Fruit fly (Drosophila melanogaster) whole organism, wandering third instar larva: Measurements from ENCODE around the gene CG42240.

ENCODE experiments used
- Abd-B ChIP-seq: fragments of >200 bp; optimal IDR thresholded peaks from 2 replicates; lab custom pipeline; 2017; ENCODE audit warnings: missing biosample characterization, missing genetic modification characterization
- CG32264 ChIP-seq: fragments of 200-800 bp; sonication (Bioruptor generic); optimal IDR thresholded peaks from 2 replicates; lab custom pipeline; 2016; ENCODE audit warnings: missing biosample characterization, missing genetic modification characterization
- Dfd ChIP-seq: fragments of >200 bp; optimal IDR thresholded peaks from 2 replicates; lab custom pipeline; 2017; ENCODE audit warnings: missing biosample characterization, missing genetic modification characterization
- Dif ChIP-seq: fragments of 200-275, 200-300 bp; sonication (Bioruptor generic); optimal IDR thresholded peaks from 2 replicates; lab custom pipeline; 2018; ENCODE audit warnings: missing biosample characterization, missing genetic modification characterization; ENCODE audit not compliant: partially characterized antibody
- GATAd ChIP-seq: sonication (Bioruptor generic); optimal IDR thresholded peaks from 2 replicates; lab custom pipeline; 2016; ENCODE audit warnings: missing biosample characterization, missing genetic modification characterization
- HLH106 ChIP-seq: fragments of 200-800 bp; optimal IDR thresholded peaks from 3 replicates; lab custom pipeline; 2019; ENCODE audit warnings: missing biosample characterization, mild to moderate bottlenecking, missing genetic modification characterization, moderate library complexity
- Hnf4 ChIP-seq: fragments of 200-800 bp; sonication (Bioruptor generic); optimal IDR thresholded peaks from 2 replicates; lab custom pipeline; 2016; ENCODE audit warnings: missing biosample characterization, mild to moderate bottlenecking, missing genetic modification characterization
- Hr78 ChIP-seq: fragments of >200 bp; optimal IDR thresholded peaks from 2 replicates; lab custom pipeline; 2017; ENCODE audit warnings: missing biosample characterization, missing genetic modification characterization
- Hr83 ChIP-seq: fragments of 200-300 bp; sonication (Bioruptor generic); optimal IDR thresholded peaks from 2 replicates; lab custom pipeline; 2016; ENCODE audit warnings: missing biosample characterization, mild to moderate bottlenecking, missing genetic modification characterization, moderate library complexity; ENCODE audit not compliant: poor library complexity, severe bottlenecking
- Jra ChIP-seq: sonication (Bioruptor generic); optimal IDR thresholded peaks from 2 replicates; lab custom pipeline; 2016; ENCODE audit warnings: missing biosample characterization, missing genetic modification characterization
- N ChIP-seq: fragments of >200 bp; optimal IDR thresholded peaks from 2 replicates; lab custom pipeline; 2018; ENCODE audit warnings: missing biosample characterization, missing external identifiers, missing genetic modification characterization
- OdsH ChIP-seq: fragments of 200-800 bp; sonication (Bioruptor generic); optimal IDR thresholded peaks from 2 replicates; lab custom pipeline; 2016; ENCODE audit warnings: missing biosample characterization, mild to moderate bottlenecking, missing genetic modification characterization
- Rel ChIP-seq, 2 experiments: fragments of 200-800 bp; sonication (Bioruptor generic) in 1 of 2; optimal IDR thresholded peaks; 2 replicates in 1 of 2; 3 replicates in 1 of 2; lab custom pipeline; 2016 to 2019; ENCODE audit warnings: mild to moderate bottlenecking in 2 of 2, missing biosample characterization in 2 of 2, missing genetic modification characterization in 2 of 2, moderate library complexity in 1 of 2
- Sp1 ChIP-seq: fragments of 200-800 bp; sonication (Bioruptor generic); optimal IDR thresholded peaks from 3 replicates; lab custom pipeline; 2019; ENCODE audit warnings: missing biosample characterization, mild to moderate bottlenecking, missing genetic modification characterization, moderate library complexity
- br ChIP-seq: fragments of 200-800 bp; sonication (Bioruptor generic); optimal IDR thresholded peaks from 2 replicates; lab custom pipeline; 2016; ENCODE audit warnings: missing biosample characterization, missing genetic modification characterization
- brk ChIP-seq: fragments of 200-800 bp; sonication (Bioruptor generic); optimal IDR thresholded peaks from 2 replicates; lab custom pipeline; 2016; ENCODE audit warnings: missing biosample characterization, mild to moderate bottlenecking, missing genetic modification characterization
- dl ChIP-seq, 2 experiments: fragments of 175-275, 200-275 bp in 1 of 2; fragments of 200-275 bp in 1 of 2; sonication (Bioruptor generic); optimal IDR thresholded peaks; lab custom pipeline; 2018; ENCODE audit warnings: mild to moderate bottlenecking in 2 of 2, missing biosample characterization in 2 of 2, missing genetic modification characterization in 2 of 2, moderate library complexity in 2 of 2; ENCODE audit not compliant: partially characterized antibody in 2 of 2, insufficient read depth in 1 of 2
- dsf ChIP-seq: sonication (Bioruptor generic); optimal IDR thresholded peaks from 2 replicates; lab custom pipeline; 2016; ENCODE audit warnings: missing biosample characterization, missing genetic modification characterization, borderline replicate concordance
- ey ChIP-seq: fragments of 200-800 bp; sonication (Bioruptor generic); optimal IDR thresholded peaks from 2 replicates; lab custom pipeline; 2016; ENCODE audit warnings: missing biosample characterization, missing genetic modification characterization
- foxo ChIP-seq, 2 experiments: fragments of 200-800 bp; sonication (Bioruptor generic); optimal IDR thresholded peaks; 2 replicates in 1 of 2; 3 replicates in 1 of 2; lab custom pipeline; 2016 to 2017; ENCODE audit warnings: missing biosample characterization in 2 of 2, missing genetic modification characterization in 2 of 2
- fru ChIP-seq: fragments of 200-800 bp; sonication (Bioruptor generic); optimal IDR thresholded peaks from 3 replicates; lab custom pipeline; 2016; ENCODE audit warnings: missing biosample characterization, mild to moderate bottlenecking, missing genetic modification characterization
- h ChIP-seq: fragments of 200-800 bp; sonication (Bioruptor generic); optimal IDR thresholded peaks from 3 replicates; lab custom pipeline; 2016; ENCODE audit warnings: missing biosample characterization, mild to moderate bottlenecking, missing genetic modification characterization
- jim ChIP-seq: fragments of 175-275, 200-325 bp; sonication (Bioruptor generic); optimal IDR thresholded peaks from 2 replicates; lab custom pipeline; 2016; ENCODE audit warnings: missing biosample characterization, mild to moderate bottlenecking, missing genetic modification characterization
- pan ChIP-seq: fragments of >200 bp; optimal IDR thresholded peaks from 2 replicates; lab custom pipeline; 2017
- psq ChIP-seq: fragments of 200-800 bp; sonication (Bioruptor generic); optimal IDR thresholded peaks from 3 replicates; lab custom pipeline; 2017; ENCODE audit warnings: missing biosample characterization, mild to moderate bottlenecking, missing genetic modification characterization, moderate library complexity
- rgr ChIP-seq: fragments of 200-800 bp; sonication (Bioruptor generic); optimal IDR thresholded peaks from 3 replicates; lab custom pipeline; 2016; ENCODE audit warnings: missing biosample characterization, mild to moderate bottlenecking, missing genetic modification characterization
- sv ChIP-seq: fragments of 200-800 bp; sonication (Bioruptor generic); optimal IDR thresholded peaks from 3 replicates; lab custom pipeline; 2016; ENCODE audit warnings: missing biosample characterization, missing genetic modification characterization
- tai ChIP-seq: sonication (Bioruptor generic); optimal IDR thresholded peaks from 2 replicates; lab custom pipeline; 2016; ENCODE audit warnings: missing biosample characterization, missing genetic modification characterization
- woc ChIP-seq: sonication (Bioruptor generic); optimal IDR thresholded peaks from 2 replicates; lab custom pipeline; 2016; ENCODE audit warnings: missing biosample characterization, mild to moderate bottlenecking, missing genetic modification characterization

Gene CG42240

DNA sequence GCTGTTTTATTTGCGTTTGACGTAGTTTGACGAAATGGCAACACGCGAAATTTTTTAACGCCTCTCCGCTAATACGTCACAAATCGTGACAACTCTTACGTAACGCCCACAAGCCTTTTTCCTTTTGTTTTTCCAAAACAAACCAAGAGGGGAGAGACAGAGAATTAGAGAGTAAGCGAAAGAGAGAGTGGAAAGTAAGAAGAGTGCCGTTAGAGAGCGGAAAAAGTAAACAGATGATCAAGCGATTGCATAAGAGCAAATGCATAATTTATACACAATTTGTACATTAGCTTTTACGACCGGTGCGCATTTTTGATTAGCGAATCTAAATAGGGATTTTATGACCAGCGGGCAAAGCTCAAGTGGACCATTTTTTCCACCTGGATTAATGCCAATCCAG is 23.5 kb downstream of the CG42240 start:
- TF ChIP-seq Sp1 (GFP tag; lab: Kevin White, UChicago) (no peak), Hnf4 (GFP tag; lab: Kevin White, UChicago) (no peak), tai (GFP tag; lab: Kevin White, UChicago) (no peak), HLH106 (no peak), N (GFP tag; lab: Kevin White, UChicago) (no peak), ey (no peak), OdsH (no peak), br (GFP tag; lab: Kevin White, UChicago) (no peak), CG32264 (no peak), brk (GFP tag; lab: Kevin White, UChicago) (no peak), pan (lab: Kevin White, UChicago) (no peak), dl (GFP tag; optimal IDR thresholded peaks at IDR 0.05; lab: Kevin White, UChicago; ENCODE audit: insufficient read depth in 1 of 2, partially characterized antibody in 2 of 2) (no peak), jim (GFP tag; lab: Kevin White, UChicago) (no peak), GATAd (GFP tag; lab: Kevin White, UChicago) (no peak)
- TF ChIP-seq, all 38 proteins: peak for 0

DNA sequence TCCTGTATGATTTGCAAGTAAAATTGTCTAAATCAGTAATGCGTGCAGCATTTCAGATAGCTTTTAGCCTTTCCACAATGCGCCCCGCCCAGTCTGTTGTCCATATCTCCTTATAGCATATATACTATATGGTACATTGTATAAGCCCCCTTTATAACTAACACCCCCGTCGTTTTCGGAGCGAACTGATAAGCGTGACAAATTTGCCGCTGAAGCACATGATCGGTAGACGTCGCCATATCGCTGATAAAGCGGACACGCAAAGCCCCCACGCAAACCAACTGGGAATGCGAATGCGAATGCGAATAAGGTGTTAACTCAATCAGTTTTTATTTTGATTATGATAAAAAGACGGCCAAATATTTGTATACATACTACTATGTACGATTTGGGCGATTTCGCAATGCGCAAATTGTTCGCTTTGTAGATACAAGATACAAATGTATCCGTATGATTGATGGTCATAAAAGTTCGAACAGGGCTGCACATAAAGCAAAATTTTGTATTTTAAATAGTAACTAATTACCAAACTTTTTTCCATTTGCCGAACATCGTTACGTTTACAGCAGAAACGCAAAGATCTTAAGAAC is 24.5 kb downstream of the CG42240 start:
- no peak for TF ChIP-seq Rel (GFP tag; optimal IDR thresholded peaks at IDR 0.05; lab: Kevin White, UChicago)
- peak; percentile 44 for TF ChIP-seq Rel (tag; optimal IDR thresholded peaks at IDR 0.05; lab: Kevin White, UChicago)
- TF ChIP-seq Hr78 (GFP tag; lab: Kevin White, UChicago) = no peak

DNA sequence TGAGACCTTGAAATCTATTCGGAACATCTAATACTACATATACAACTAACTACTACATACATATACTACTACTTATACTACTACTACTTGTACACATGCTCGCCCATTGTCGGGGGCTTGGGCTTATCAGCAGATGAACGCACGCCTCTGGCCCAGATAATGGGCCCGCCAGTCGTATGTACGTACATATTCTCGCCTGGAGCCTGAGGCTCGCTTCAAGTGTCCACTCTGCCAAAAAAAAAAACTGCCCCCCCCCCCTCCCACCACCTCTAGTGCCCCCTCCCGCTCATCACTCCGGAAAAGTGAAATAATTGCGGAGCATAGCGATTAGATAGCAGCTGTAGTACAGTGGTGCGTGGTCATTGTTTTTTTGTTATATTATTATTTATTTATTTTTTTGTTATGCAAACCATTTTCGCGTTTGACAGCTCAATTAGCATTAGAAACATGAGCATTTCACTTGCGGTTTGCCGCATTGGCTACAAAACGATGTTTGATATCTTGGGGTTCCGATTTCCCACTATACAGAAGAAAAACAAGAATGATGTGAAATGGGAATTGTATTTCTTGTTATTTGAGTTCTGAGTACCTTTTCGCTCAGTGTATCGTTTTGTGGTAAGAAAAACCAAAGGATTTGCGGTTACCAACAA is 26.2 kb downstream of the CG42240 start:
- TF ChIP-seq foxo (GFP tag; optimal IDR thresholded peaks at IDR 0.05; lab: Kevin White, UChicago) = peak in 1 of 2 experiments; percentile 29
- TF ChIP-seq OdsH = no peak
- no peak for TF ChIP-seq dsf
- peak; percentile 17 for TF ChIP-seq psq
- TF ChIP-seq rgr (GFP tag; lab: Kevin White, UChicago) = peak; percentile 48
- peak; percentile 33 for TF ChIP-seq h
- TF ChIP-seq Dif (GFP tag; lab: Kevin White, UChicago) = no peak
- peak; percentile 25 for TF ChIP-seq HLH106
- TF ChIP-seq Sp1 (GFP tag; lab: Kevin White, UChicago) = no peak

DNA sequence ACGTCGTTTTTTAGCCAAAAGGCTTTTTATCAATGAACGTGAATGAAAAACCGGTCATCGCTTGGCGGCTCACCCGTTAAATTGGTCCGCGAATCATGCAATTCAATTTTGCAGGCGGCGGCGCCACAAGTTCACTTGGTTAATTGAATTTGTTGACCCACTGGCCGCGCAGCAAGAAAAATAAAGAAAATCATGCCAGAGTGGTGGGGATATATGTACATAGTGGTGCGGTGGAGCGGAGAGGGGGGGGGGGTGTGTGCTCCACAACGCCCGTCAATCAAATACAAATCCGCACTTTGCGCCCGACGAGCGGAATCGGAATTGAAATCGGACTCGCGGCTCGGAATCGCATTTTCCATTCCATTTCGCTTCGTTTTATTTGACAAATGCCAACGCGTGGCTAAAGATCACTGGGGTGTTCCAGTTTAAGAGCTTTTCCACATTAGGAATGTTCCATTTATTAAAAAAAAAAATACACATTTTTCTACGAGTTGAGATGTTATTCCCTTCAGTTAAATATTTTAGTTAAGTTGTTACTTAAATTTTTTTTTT is 26.9 kb downstream of the CG42240 start:
- no peak for TF ChIP-seq dl (GFP tag; optimal IDR thresholded peaks at IDR 0.05; lab: Kevin White, UChicago; ENCODE audit: insufficient read depth in 1 of 2, partially characterized antibody in 2 of 2)
- TF ChIP-seq sv (GFP tag; lab: Kevin White, UChicago) = no peak
- TF ChIP-seq Rel (GFP tag; optimal IDR thresholded peaks at IDR 0.05; lab: Kevin White, UChicago) = no peak
- peak; percentile 35 for TF ChIP-seq Rel (tag; optimal IDR thresholded peaks at IDR 0.05; lab: Kevin White, UChicago)

DNA sequence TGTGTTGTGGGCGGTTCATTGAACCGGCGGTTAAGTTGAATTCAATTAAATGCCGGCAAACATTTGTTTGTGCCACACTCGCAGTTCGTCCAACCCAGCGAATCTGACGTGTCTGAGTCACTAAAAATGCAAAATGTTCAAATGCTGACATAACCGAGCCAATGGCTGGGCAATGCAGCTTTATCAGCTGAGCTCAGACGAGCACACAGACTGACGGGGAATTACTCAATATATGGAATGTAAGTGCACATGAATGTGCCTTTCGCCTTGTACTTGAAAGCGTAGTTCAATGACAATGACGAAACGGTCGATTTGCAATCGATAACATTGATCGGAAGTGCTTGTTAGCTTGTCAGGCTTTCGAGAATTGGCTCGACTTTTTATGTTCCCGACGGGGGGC is 27.6 kb downstream of the CG42240 start:
- TF ChIP-seq rgr (GFP tag; lab: Kevin White, UChicago) = no peak
- TF ChIP-seq br (GFP tag; lab: Kevin White, UChicago) = no peak
- no peak for TF ChIP-seq woc (GFP tag; lab: Kevin White, UChicago)
- TF ChIP-seq Rel (GFP tag; optimal IDR thresholded peaks at IDR 0.05; lab: Kevin White, UChicago) = no peak
- peak; percentile 99 for TF ChIP-seq Rel (tag; optimal IDR thresholded peaks at IDR 0.05; lab: Kevin White, UChicago)
- no peak for TF ChIP-seq Hr83 (GFP tag; lab: Kevin White, UChicago)
- no peak for TF ChIP-seq brk (GFP tag; lab: Kevin White, UChicago)

DNA sequence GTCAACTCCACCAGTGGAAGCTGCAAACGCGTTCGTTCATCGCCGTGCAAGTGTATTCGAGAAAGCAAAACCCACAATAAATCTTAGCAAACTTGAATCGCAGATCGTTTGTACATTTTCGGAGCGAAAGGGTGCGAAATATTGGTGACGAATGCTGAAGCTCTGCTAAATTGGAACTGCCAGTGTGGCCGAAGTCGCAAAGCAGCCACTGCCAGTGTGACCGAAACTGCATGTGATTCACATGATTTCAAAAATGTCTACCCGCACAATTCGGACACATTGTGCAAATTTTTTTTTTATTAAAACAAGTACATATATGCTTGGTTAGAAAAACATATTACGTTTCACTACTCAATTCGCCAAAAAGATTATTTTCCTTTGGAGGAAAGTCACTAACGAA is 30.6 kb downstream of the CG42240 start:
- TF ChIP-seq dl (GFP tag; optimal IDR thresholded peaks at IDR 0.05; lab: Kevin White, UChicago; ENCODE audit: insufficient read depth in 1 of 2, partially characterized antibody in 2 of 2) = no peak
- no peak for TF ChIP-seq Jra (GFP tag; lab: Kevin White, UChicago)
- TF ChIP-seq ey = no peak
- no peak for TF ChIP-seq Abd-B (GFP tag; lab: Kevin White, UChicago)
- TF ChIP-seq br (GFP tag; lab: Kevin White, UChicago) = no peak
- no peak for TF ChIP-seq HLH106
- no peak for TF ChIP-seq h
- no peak for TF ChIP-seq Rel (GFP tag; optimal IDR thresholded peaks at IDR 0.05; lab: Kevin White, UChicago)
- TF ChIP-seq Rel (tag; optimal IDR thresholded peaks at IDR 0.05; lab: Kevin White, UChicago) = no peak
- no peak for TF ChIP-seq foxo (GFP tag; optimal IDR thresholded peaks at IDR 0.05; lab: Kevin White, UChicago)
- TF ChIP-seq sv (GFP tag; lab: Kevin White, UChicago) = no peak
- no peak for TF ChIP-seq tai (GFP tag; lab: Kevin White, UChicago)
- no peak for TF ChIP-seq CG32264
- TF ChIP-seq brk (GFP tag; lab: Kevin White, UChicago) = no peak
- TF ChIP-seq fru = no peak
- no peak for TF ChIP-seq OdsH
- no peak for TF ChIP-seq Dfd (GFP tag; lab: Kevin White, UChicago)
- no peak for TF ChIP-seq rgr (GFP tag; lab: Kevin White, UChicago)
- TF ChIP-seq GATAd (GFP tag; lab: Kevin White, UChicago) = no peak
